Fruit fly (Drosophila melanogaster): ENCODE measurements around the gene NSD.

The NSD gene

dm6 chr3R:27928984-27929924 is 8.4 kb downstream of the NSD start (continued):
- TF ChIP-seq nom (GFP tag; optimal IDR thresholded peaks at IDR 0.05) (peak; percentile 31), Optix (GFP tag; IDR thresholded peaks at IDR 0.05) (no peak), Dref (GFP tag; IDR thresholded peaks at IDR 0.05) (peak; percentile 59), sug (tag; optimal IDR thresholded peaks at IDR 0.05) (peak; percentile 94), pzg (GFP tag; optimal IDR thresholded peaks at IDR 0.05) (peak; percentile 20), Nf-YB (GFP tag; optimal IDR thresholded peaks at IDR 0.05) (no peak), stwl (tag; optimal IDR thresholded peaks at IDR 0.05) (peak; percentile 54), ci (GFP tag; IDR thresholded peaks at IDR 0.05) (peak; percentile 47; the same call in 1 of the 3 replicates), Dp (GFP tag; optimal IDR thresholded peaks at IDR 0.05) (peak; percentile 53), MBD-R2 (GFP tag; IDR thresholded peaks at IDR 0.05) (0 out of 2 replicates have a peak, but pooled peaks have one; percentile 25), fru (optimal IDR thresholded peaks at IDR 0.05) (no peak), Sry-δ (GFP tag; optimal IDR thresholded peaks at IDR 0.05) (peak; percentile 12), CG8944 (GFP tag; optimal IDR thresholded peaks at IDR 0.05) (no peak), mirr (GFP tag; optimal IDR thresholded peaks at IDR 0.05) (peak; percentile 33), ewg (GFP tag; optimal IDR thresholded peaks at IDR 0.05) (peak; percentile 29), grn (GFP tag; optimal IDR thresholded peaks at IDR 0.05) (peak; percentile 65), amos (GFP tag; IDR thresholded peaks at IDR 0.05; ENCODE audit: partially characterized antibody) (0 out of 2 replicates have a peak, but pooled peaks have one; percentile 9), chinmo (GFP tag; IDR thresholded peaks at IDR 0.05; ENCODE audit: partially characterized antibody) (0 out of 4 replicates have a peak, but pooled peaks have one; percentile 47), unc-4 (GFP tag; IDR thresholded peaks at IDR 0.05; ENCODE audit: partially characterized antibody) (0 out of 2 replicates have a peak, but pooled peaks have one; percentile 16), exex (tag; optimal IDR thresholded peaks at IDR 0.05) (peak; percentile 91), CG14667 (GFP tag; IDR thresholded peaks at IDR 0.05) (no peak)

- TF ChIP-seq Atf3 (GFP tag; optimal IDR thresholded peaks at IDR 0.05), result no peak
- no peak for TF ChIP-seq HLH4C (GFP tag; IDR thresholded peaks at IDR 0.05; ENCODE audit: partially characterized antibody)
- no peak for TF ChIP-seq CG13296 (GFP tag; optimal IDR thresholded peaks at IDR 0.05)
- TF ChIP-seq row (GFP tag; IDR thresholded peaks at IDR 0.05), result peak; percentile 51
- TF ChIP-seq Med (GFP tag), result peak; percentile 54
- peak; percentile 67 for TF ChIP-seq grau (tag; optimal IDR thresholded peaks at IDR 0.05)
- TF ChIP-seq trem (tag; optimal IDR thresholded peaks at IDR 0.05), result peak; percentile 6
- TF ChIP-seq Myb (GFP tag; optimal IDR thresholded peaks at IDR 0.05), result peak; percentile 67
- no peak for TF ChIP-seq cas (GFP tag; IDR thresholded peaks at IDR 0.05)
These were observed 9.5 kb downstream of the NSD start, which contains the start of gene nenya for dm6 chr3R:27928140-27928539. nenya (minus strand) TSS chr3R:27928174.

dm6 chr3R:27926738-27927215 is 10.9 kb downstream of the NSD start:
- TF ChIP-seq wdn (GFP tag; IDR thresholded peaks at IDR 0.05) (0 out of 2 replicates have a peak, but pooled peaks have one; percentile 17), exex (tag; optimal IDR thresholded peaks at IDR 0.05) (peak; percentile 62), slbo (GFP tag; IDR thresholded peaks at IDR 0.05) (0 out of 2 replicates have a peak, but pooled peaks have one; percentile 7), luna (GFP tag; optimal IDR thresholded peaks at IDR 0.05) (no peak), Rfx (GFP tag; IDR thresholded peaks at IDR 0.05) (0 out of 2 replicates have a peak, but pooled peaks have one; percentile 14), Dref (GFP tag; IDR thresholded peaks at IDR 0.05) (0 out of 2 replicates have a peak, but pooled peaks have one; percentile 24), nom (GFP tag; optimal IDR thresholded peaks at IDR 0.05) (peak; percentile 2), abd-A (tag; optimal IDR thresholded peaks at IDR 0.05) (no peak), CG14860 (GFP tag; IDR thresholded peaks at IDR 0.05; ENCODE audit: partially characterized antibody) (0 out of 3 replicates have a peak, but pooled peaks have one; percentile 13), sug (tag; optimal IDR thresholded peaks at IDR 0.05) (peak; percentile 27), gsb (GFP tag; IDR thresholded peaks at IDR 0.05) (0 out of 2 replicates have a peak, but pooled peaks have one; percentile 38), zfh1 (GFP tag; IDR thresholded peaks at IDR 0.05) (0 out of 3 replicates have a peak, but pooled peaks have one; percentile 44), B-H2 (GFP tag; optimal IDR thresholded peaks at IDR 0.05) (no peak), Med (GFP tag) (peak; percentile 45), crol (GFP tag; IDR thresholded peaks at IDR 0.05) (peak; percentile 53; the same call in 1 of the 2 replicates), Ets65A (GFP tag) (peak; percentile 70), CG33557 (GFP tag; optimal IDR thresholded peaks at IDR 0.05) (no peak), kah (GFP tag; optimal IDR thresholded peaks at IDR 0.05) (peak; percentile 79)
